Fruit fly (Drosophila melanogaster) ovary, adult (tissue): Measurements from ENCODE around the gene Zn72D.

Experiments used
- CG17801 ChIP-seq: fragments of 200-800 bp; optimal IDR thresholded peaks from 2 replicates; lab custom pipeline; 2019; ENCODE audit warnings: missing biosample characterization, mild to moderate bottlenecking, missing genetic modification characterization, moderate library complexity; ENCODE audit not compliant: partially characterized antibody

Gene Zn72D

dm6 chr3L:16150850-16151515 lies 38.6 kb upstream of the Zn72D start:
- no peak for TF ChIP-seq CG17801 (GFP tag; lab: Kevin White, UChicago)

dm6 chr3L:16150161-16150538 lies 37.7 kb upstream of the Zn72D start:
- no peak for TF ChIP-seq CG17801 (GFP tag; lab: Kevin White, UChicago)

DNA sequence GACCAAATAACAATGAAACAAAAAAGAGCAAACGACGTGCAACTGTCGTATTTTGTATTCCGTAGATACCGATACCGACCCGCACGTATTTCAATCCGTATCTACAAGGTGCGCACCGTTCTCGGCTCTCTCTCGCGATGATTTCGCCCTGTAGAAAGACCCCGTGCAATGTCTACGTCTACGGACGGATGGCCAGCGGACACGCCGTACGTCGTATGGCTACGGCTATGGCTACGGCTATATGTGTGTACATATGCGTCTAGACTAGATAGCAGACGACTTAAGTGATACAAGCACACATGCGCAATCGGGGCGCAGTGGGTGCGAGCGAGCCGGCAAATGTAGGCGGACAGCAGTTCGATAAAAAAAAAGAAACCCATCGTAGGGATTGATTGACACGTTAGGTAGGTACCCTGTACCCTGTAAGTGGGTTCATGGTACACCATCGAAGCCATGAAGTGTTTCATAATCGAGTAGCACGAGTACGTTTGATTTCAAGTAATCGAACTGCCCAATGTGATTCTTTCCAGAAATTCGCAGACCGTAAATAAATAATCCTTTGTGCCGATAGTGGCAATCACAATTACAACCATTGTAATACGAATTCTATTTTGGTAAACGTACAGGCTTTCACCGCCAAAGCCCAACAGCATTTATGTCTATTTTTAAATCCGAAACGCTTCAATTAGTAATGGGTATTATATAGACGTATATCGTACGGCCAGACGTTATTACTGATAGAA lies 37.2 kb upstream of the Zn72D start:
- no peak for TF ChIP-seq CG17801 (GFP tag; lab: Kevin White, UChicago)

- TF ChIP-seq CG17801 (GFP tag; lab: Kevin White, UChicago), result no peak
Measured at dm6 chr3L:16147819-16148236, 35.4 kb upstream of the Zn72D start.

- no peak for TF ChIP-seq CG17801 (GFP tag; lab: Kevin White, UChicago)
Measured at dm6 chr3L:16147325-16147724, 34.9 kb upstream of the Zn72D start.

DNA sequence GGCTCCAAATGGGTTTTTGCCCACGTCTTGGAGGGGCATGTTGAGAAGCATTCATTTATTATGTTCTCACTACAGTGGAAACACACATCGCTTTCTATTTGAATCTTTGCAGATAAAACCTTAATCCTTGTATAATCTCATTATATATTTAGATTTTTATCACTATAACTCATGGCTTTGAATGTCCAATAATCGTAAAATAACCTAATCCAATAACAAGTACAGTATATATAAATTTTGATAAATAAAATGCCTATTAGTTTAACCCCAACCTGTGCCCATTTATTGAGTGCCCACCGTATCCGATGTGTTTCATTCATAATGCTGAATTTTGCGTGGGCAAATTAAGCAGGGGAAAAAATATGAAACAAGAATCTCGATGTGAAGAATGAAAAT lies 34.1 kb upstream of the Zn72D start:
- TF ChIP-seq CG17801 (GFP tag; lab: Kevin White, UChicago), result no peak

DNA sequence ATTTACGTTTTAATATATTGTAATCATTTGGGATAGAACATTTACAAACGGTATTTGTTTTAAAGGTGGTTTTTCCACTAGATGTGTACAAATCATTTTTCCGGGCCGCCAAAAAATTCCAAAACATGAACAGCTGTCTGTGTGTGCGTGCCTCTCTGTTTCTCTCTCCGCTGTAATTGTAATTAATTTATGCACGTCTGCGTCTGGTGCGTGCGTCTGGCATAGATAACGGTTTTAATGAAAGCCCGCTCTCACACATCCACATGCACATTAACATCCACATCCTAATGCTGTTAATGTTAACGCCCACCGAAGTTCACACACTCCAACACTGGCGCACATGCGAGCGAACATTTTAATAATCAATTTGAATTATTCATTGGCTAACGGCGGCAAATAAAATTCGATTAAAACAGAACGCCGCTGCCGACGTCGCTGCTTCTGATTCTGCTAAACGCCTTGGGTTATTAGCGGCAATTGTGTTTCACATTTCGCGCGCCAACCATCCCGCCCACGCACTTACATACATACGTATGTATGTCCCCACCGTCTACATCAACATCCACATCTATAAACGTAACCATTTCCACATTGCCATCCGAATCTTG lies 33.6 kb upstream of the Zn72D start:
- no peak for TF ChIP-seq CG17801 (GFP tag; lab: Kevin White, UChicago)

DNA sequence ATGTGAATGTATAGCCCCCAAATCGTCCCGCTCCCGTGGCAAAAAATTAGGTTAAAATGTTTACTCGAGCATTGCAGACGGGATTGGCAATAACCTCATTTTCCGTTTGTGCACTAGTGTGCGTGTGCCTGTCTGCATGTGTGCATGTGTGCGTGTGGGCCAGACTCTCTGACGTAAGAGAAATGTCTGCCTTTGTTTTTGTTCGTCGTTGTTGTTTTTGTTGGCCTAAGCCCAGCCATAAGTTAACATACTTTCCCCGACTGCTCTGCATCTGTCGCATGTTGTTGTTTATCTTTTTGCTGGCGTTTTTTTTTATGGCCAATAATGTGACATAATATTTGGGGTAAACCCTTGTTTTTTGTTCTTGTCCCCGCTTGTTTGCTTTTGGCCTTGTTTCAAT lies 32.9 kb upstream of the Zn72D start:
- TF ChIP-seq CG17801 (GFP tag; lab: Kevin White, UChicago), result no peak

dm6 chr3L:16143685-16144539 lies 31.5 kb upstream of the Zn72D start, which contains the start of gene CG32152:
CG32152 (minus strand) TSS chr3L:16144036.
- TF ChIP-seq CG17801 (GFP tag; lab: Kevin White, UChicago), result peak; percentile 94

dm6 chr3L:16141556-16141955 lies 29.1 kb upstream of the Zn72D start:
- no peak for TF ChIP-seq CG17801 (GFP tag; lab: Kevin White, UChicago)

DNA sequence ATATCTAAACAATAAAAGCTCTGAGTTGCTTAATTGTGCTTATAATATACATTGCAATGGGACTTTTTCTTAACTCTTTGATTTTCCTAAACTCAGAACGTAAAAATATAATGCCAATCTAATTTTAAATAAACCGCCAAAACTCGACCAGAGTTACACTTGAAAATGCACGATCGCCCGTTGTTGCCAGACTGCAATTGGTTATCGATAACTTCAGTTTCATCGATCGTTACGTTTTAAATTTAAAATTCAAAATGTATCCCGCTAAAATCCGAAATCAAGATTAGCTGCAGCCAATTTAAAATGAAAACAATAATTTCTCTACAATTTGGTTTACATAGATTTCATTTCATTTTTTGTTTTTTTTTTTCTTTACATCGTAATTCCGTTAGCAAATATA lies 26.7 kb upstream of the Zn72D start:
- no peak for TF ChIP-seq CG17801 (GFP tag; lab: Kevin White, UChicago)

DNA sequence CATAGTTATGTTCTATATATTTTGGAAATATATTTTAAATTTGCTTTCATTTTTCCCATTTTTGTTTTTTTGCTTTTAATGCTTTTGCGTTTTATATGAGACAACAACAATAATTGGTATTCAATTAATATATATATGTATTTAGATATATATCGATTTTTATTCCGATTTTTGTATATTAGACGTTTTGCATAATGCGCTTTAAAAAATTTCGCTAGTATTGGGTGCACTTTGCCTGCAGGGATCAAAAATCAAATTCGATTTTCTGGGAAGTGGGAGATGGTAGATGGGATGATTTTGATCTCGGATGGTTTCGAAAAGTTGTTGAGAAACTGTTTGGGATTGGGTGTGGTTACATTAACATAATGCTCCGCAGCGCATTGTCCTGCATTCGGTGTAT lies 25.4 kb upstream of the Zn72D start, which contains the start of gene CG5157:
TSS of gene CG5157 (minus strand) at position 101 of the 400 bp plus-strand sequence.
- TF ChIP-seq CG17801 (GFP tag; lab: Kevin White, UChicago), result no peak

dm6 chr3L:16136819-16137553 lies 24.6 kb upstream of the Zn72D start:
- TF ChIP-seq CG17801 (GFP tag; lab: Kevin White, UChicago), result no peak

DNA sequence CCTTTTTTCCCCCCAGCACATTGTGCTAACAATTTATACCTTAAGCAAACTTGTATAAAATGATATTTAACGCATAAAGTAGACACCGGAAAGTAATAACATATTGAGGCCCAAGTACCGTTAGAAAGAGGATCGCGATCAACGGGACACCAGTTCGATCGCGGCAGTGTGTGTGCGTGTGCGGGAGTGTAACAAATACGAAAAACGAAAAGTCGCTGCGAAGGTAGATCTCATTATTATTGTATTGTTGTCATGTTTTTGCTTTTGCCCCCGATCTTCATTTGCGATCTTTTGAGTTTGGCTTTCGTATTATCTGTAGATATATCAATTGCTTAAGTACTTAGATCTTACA lies 19.6 kb upstream of the Zn72D start:
- TF ChIP-seq CG17801 (GFP tag; lab: Kevin White, UChicago), result no peak
